Worm (Caenorhabditis elegans): ENCODE measurements around the gene kin-9.
A peak's percentile ranks its signal among the peaks of the same experiment; 100 is the strongest.

ce11 chrX:8386068-8386851 is 46.2 kb upstream of the kin-9 start:
- TF ChIP-seq him-1 (tag; optimal IDR thresholded peaks at IDR 0.05) (peak; percentile 53), W03F9.2 (tag; optimal IDR thresholded peaks at IDR 0.05) (no peak), dao-5 (tag; optimal IDR thresholded peaks at IDR 0.05) (no peak)
